Worm (Caenorhabditis elegans): ENCODE measurements around the gene C16D2.1.

DNA sequence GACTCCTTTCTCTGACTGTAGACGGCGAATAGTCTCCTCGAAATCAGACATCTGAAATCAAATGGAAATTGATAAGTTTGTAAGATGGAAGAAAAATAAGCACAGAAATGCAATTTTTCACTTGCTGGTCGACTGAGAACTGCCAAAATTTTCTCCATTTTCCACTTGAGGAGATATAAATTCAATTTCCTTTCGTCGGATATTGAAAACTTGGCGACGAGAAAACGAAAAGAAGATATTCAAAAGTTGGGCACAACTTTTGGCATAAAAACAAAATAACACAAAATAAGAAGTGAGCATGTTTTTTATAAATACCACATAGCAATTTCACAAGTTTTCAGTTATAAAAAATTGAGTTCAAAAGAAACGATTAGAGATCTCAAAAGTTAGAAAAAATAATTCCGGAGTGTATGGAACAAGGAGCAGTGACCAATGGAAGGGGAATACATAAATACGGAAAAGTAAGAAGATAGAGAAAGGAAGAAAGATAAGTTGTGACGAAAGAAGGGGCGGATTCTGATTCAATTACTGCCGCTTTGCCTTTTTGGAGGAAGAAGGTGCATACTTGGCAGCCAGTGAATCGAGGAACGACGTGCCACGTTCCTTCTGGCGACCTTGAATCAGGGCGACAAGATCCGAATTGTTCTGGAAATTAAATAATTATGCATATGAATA lies 24.2 kb upstream of the C16D2.1 start, which contains the start of gene dyrb-1:
- no peak for TF ChIP-seq W03F9.2 (tag; optimal IDR thresholded peaks at IDR 0.05)
- TF ChIP-seq him-1 (tag; optimal IDR thresholded peaks at IDR 0.05), result no peak
- TF ChIP-seq dao-5 (tag; optimal IDR thresholded peaks at IDR 0.05), result no peak
